Worm (Caenorhabditis elegans) whole organism, L4/young adult: Measurements from ENCODE around the gene Y73C8C.8.

Experiments
- dao-5 ChIP-seq: sonication (generic microtip); optimal IDR thresholded peaks from 2 replicates; lab custom pipeline; 2016; ENCODE audit warnings: missing genotype, missing genetic modification characterization, moderate library complexity, missing compliant biosample characterization
- him-1 ChIP-seq: sonication (generic microtip); optimal IDR thresholded peaks from 2 replicates; lab custom pipeline; 2016; ENCODE audit warnings: missing genotype, missing genetic modification reagents, missing genetic modification characterization, missing compliant biosample characterization

- TF ChIP-seq him-1 (tag; lab: Kevin White, UChicago) = no peak
- no peak for TF ChIP-seq dao-5 (tag; lab: Kevin White, UChicago)
These were observed 38.2 kb upstream of the Y73C8C.8 start, which contains the start of gene srab-6 for ce11 chrV:3151862-3152261.
